Worm (Caenorhabditis elegans): ENCODE measurements around the gene F02C12.3.

Gene F02C12.3

DNA sequence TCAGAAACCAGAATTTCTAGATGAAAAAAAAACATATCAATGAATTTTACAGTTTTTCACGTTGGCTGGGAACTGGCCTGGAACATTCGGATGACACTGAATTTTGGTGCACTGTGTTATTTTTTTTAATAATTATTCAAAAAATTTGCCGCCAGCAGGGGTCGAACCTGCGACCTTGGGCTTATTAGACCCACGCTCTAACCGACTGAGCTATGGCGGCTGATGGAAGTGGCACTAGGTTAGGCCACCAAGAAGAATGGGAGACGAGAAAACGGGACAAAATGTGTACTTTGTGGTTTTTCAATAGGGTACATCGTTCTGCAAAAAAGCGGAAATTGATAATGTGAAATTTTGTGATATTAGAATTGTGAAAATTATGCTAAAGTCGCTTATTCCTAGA is 18.2 kb downstream of the F02C12.3 start (continued):
- no peak for TF ChIP-seq attf-5 (GFP tag; optimal IDR thresholded peaks at IDR 0.05)
- no peak for TF ChIP-seq bed-2 (GFP tag; IDR thresholded peaks at IDR 0.05)
- TF ChIP-seq lin-35 (GFP tag; optimal IDR thresholded peaks at IDR 0.05): peak in 1 of 3 experiments; percentile 20
- TF ChIP-seq nhr-27 (tag; optimal IDR thresholded peaks at IDR 0.05): no peak
- no peak; the same call in 1 of the 2 replicates for TF ChIP-seq mcd-1 (GFP tag; IDR thresholded peaks at IDR 0.05)
- no peak for TF ChIP-seq dpl-1 (GFP tag; optimal IDR thresholded peaks at IDR 0.05)
- no peak for TF ChIP-seq lir-1 (GFP tag; conservative IDR thresholded peaks at IDR 0.05)
- no peak for TF ChIP-seq Y67H2A.10 (GFP tag; conservative IDR thresholded peaks at IDR 0.05)
- TF ChIP-seq tbp1 (GFP tag; optimal IDR thresholded peaks at IDR 0.05): peak; percentile 93
- peak; percentile 12 for TF ChIP-seq T07F8.4 (tag; optimal IDR thresholded peaks at IDR 0.05)
- peak; percentile 69 for TF ChIP-seq rpc-1 (optimal IDR thresholded peaks at IDR 0.05)
- peak; percentile 79 for TF ChIP-seq rpc-1 (tag; optimal IDR thresholded peaks at IDR 0.05)
- peak; percentile 40 for TF ChIP-seq ztf-18 (tag; optimal IDR thresholded peaks at IDR 0.05)
- TF ChIP-seq attf-3 (GFP tag; conservative IDR thresholded peaks at IDR 0.05): no peak
- TF ChIP-seq snpc-3.4 (tag; optimal IDR thresholded peaks at IDR 0.05): peak; percentile 49
- peak; percentile 65 for TF ChIP-seq die-1 (tag; optimal IDR thresholded peaks at IDR 0.05)
- TF ChIP-seq rcor-1 (GFP tag; IDR thresholded peaks at IDR 0.05): peak; percentile 36; the same call in 1 of the 2 replicates
- no peak for TF ChIP-seq tlf-1 (GFP tag; optimal IDR thresholded peaks at IDR 0.05)
- peak in 1 of 2 experiments; percentile 12 for TF ChIP-seq let-607 (tag; optimal IDR thresholded peaks at IDR 0.05)
- peak; percentile 55 for TF ChIP-seq hmg-1.2 (GFP tag; IDR thresholded peaks at IDR 0.05)
- no peak; the same call in 1 of the 2 replicates for TF ChIP-seq pbrm-1 (GFP tag; IDR thresholded peaks at IDR 0.05)
- TF ChIP-seq let-526 (GFP tag; IDR thresholded peaks at IDR 0.05): no peak
- TF ChIP-seq snpc-1.1 (tag; optimal IDR thresholded peaks at IDR 0.05; ENCODE audit: insufficient read depth): peak; percentile 17
- no peak for TF ChIP-seq C17E4.6 (GFP tag; IDR thresholded peaks at IDR 0.05)
- peak; percentile 50; the same call in 1 of the 2 replicates for TF ChIP-seq egl-44 (GFP tag; IDR thresholded peaks at IDR 0.05)
- peak; percentile 85 for TF ChIP-seq him-1 (tag; optimal IDR thresholded peaks at IDR 0.05)
- TF ChIP-seq ama-1 (optimal IDR thresholded peaks at IDR 0.05): no peak
- TF ChIP-seq ama-1 (GFP tag; optimal IDR thresholded peaks at IDR 0.05): peak in 1 of 2 experiments; percentile 58
- peak; percentile 75 for TF ChIP-seq snpc-4 (GFP tag; optimal IDR thresholded peaks at IDR 0.05)
- peak in 3 of 4 experiments; percentile 3 to 82 (median 72) for TF ChIP-seq snpc-4 (tag; optimal IDR thresholded peaks at IDR 0.05)
- no peak; the same call in 1 of the 2 replicates for TF ChIP-seq madf-6 (GFP tag; IDR thresholded peaks at IDR 0.05)
- TF ChIP-seq D2030.7 (GFP tag; IDR thresholded peaks at IDR 0.05): peak; percentile 50
- peak; percentile 26 to 48 for TF ChIP-seq rec-8 (tag; optimal IDR thresholded peaks at IDR 0.05)
- peak; percentile 43 for TF ChIP-seq lin-40 (tag; optimal IDR thresholded peaks at IDR 0.05)
- peak; percentile 23 for TF ChIP-seq somi-1 (GFP tag; optimal IDR thresholded peaks at IDR 0.05)
- no peak for TF ChIP-seq F37B4.10 (GFP tag; IDR thresholded peaks at IDR 0.05)
- TF ChIP-seq ztf-22 (GFP tag; optimal IDR thresholded peaks at IDR 0.05): no peak
- TF ChIP-seq F22D6.2 (tag; optimal IDR thresholded peaks at IDR 0.05): no peak
- TF ChIP-seq nfyb-1 (GFP tag; IDR thresholded peaks at IDR 0.05): peak; percentile 44; the same call in 1 of the 2 replicates
- TF ChIP-seq Y53F4B.3 (GFP tag; IDR thresholded peaks at IDR 0.05): no peak
- TF ChIP-seq madf-10 (tag; optimal IDR thresholded peaks at IDR 0.05): peak; percentile 44
- TF ChIP-seq ceh-40 (GFP tag; IDR thresholded peaks at IDR 0.05): 0 out of 2 replicates have a peak, but pooled peaks have one; percentile 61
- TF ChIP-seq ekl-4 (GFP tag; IDR thresholded peaks at IDR 0.05): peak; percentile 37; the same call in 1 of the 2 replicates
- TF ChIP-seq hmg-20 (GFP tag; IDR thresholded peaks at IDR 0.05): no peak
- peak; percentile 69 for TF ChIP-seq lin-26 (GFP tag; IDR thresholded peaks at IDR 0.05)
- peak; percentile 13 for TF ChIP-seq ceh-79 (tag; optimal IDR thresholded peaks at IDR 0.05)
- TF ChIP-seq nhr-90 (tag; optimal IDR thresholded peaks at IDR 0.05): peak; percentile 78
- TF ChIP-seq Y95B8A.8 (GFP tag; IDR thresholded peaks at IDR 0.05): no peak
- TF ChIP-seq lag-1 (GFP tag; IDR thresholded peaks at IDR 0.05): no peak
